Worm (Caenorhabditis elegans) whole organism, early embryonic: Measurements from ENCODE around the gene srh-289.

Source experiments
- B0310.2 ChIP-seq: sonication (generic microtip); optimal IDR thresholded peaks from 2 replicates; lab custom pipeline; 2016; ENCODE audit warnings: mild to moderate bottlenecking, missing genetic modification characterization, missing compliant biosample characterization
- aly-1 ChIP-seq: sonication (generic microtip); optimal IDR thresholded peaks from 2 replicates; lab custom pipeline; 2016; ENCODE audit warnings: missing genetic modification characterization, missing compliant biosample characterization
- ama-1 ChIP-seq: fragments of 150-350 bp; optimal IDR thresholded peaks from 2 replicates; lab custom pipeline; 2014
- flt-1 ChIP-seq: fragments of 200-800 bp; sonication (Bioruptor generic); IDR thresholded peaks from 2 replicates; pipeline ENCODE4 v1.3.6; 2022; ENCODE audit warnings: missing genetic modification characterization, missing compliant biosample characterization
- hmbx-1 ChIP-seq: sonication (generic microtip); optimal IDR thresholded peaks from 2 replicates; lab custom pipeline; 2016; ENCODE audit warnings: mild to moderate bottlenecking, missing genetic modification characterization, missing compliant biosample characterization
- tra-4 ChIP-seq: sonication (generic microtip); optimal IDR thresholded peaks from 2 replicates; lab custom pipeline; 2017; ENCODE audit warnings: missing genetic modification characterization, missing compliant biosample characterization

- TF ChIP-seq ama-1: no peak
- no peak for TF ChIP-seq tra-4 (tag; lab: Kevin White, UChicago)
- TF ChIP-seq flt-1 (GFP tag; lab: Robert Waterston, UW): no peak
- TF ChIP-seq hmbx-1 (tag; lab: Kevin White, UChicago): no peak
- no peak for TF ChIP-seq B0310.2 (tag; lab: Kevin White, UChicago)
- TF ChIP-seq aly-1 (tag; lab: Kevin White, UChicago): no peak
Measured at ce11 chrV:17777624-17778023, 16.3 kb downstream of the srh-289 start, which contains the start of gene C47A10.12.
